Fruit fly (Drosophila melanogaster) whole organism, larva: ENCODE results near the gene CG4907.

Experiments
- noc ChIP-seq: fragments of 200-800 bp; sonication (Bioruptor generic); optimal IDR thresholded peaks from 3 replicates; lab custom pipeline; 2019; ENCODE audit warnings: missing biosample characterization, mild to moderate bottlenecking, missing genetic modification characterization, moderate library complexity

The CG4907 gene

dm6 chr3R:22710662-22711061 is at the start of gene CG4907:
CG4907 (minus strand) TSS chr3R:22710762.
- TF ChIP-seq noc (tag; lab: Kevin White, UChicago) = no peak

DNA sequence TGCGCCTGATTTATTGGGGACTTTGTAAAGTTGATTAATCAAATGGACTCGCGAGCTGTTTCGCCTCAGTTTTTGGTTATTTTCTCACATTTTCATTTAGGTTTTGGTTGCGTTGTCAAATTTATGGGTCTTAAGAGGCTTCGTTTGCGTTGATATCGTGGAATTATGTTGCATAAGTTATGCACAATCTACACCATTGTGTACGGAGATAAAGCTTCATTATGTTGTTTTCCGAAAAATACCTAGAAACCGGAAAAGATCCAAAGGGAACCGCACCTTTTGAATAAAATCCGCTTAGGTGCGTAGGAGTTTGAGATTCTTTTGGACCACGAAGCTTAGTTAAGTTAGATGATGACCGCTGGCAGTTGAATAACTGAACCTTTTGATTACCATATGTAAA is 46.6 kb upstream of the CG4907 start:
- no peak for TF ChIP-seq noc (tag; lab: Kevin White, UChicago)

- no peak for TF ChIP-seq noc (tag; lab: Kevin White, UChicago)
Observed at dm6 chr3R:22756289-22756688, 45.7 kb upstream of the CG4907 start.

DNA sequence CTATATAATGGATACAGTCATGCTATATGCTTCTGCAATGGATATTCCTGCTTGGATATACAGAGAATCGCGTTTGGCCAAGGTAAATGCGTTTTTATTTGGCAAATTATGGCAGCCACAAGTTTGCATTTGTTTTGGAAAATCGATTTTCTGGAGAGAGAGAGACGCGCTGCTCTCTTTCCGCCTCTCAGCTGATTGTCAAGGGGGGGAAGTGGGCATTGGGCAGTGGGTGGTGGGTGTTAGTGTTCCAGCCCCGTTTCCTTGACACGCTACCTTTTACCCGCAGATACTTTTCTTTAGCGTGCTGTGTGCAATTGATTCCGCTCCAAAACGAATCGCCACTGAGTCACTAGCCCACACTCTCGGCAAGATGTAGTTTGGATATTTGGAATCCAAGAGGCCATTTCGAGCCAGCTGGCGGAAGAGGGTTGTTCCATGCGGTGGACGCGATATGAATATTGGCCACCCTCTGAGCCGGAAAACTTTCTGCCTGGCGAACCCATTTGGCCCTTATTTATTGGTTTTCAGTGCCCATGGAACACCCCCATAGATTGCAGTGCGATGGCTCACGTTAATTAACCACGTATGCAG is 44.7 kb upstream of the CG4907 start:
- no peak for TF ChIP-seq noc (tag; lab: Kevin White, UChicago)

DNA sequence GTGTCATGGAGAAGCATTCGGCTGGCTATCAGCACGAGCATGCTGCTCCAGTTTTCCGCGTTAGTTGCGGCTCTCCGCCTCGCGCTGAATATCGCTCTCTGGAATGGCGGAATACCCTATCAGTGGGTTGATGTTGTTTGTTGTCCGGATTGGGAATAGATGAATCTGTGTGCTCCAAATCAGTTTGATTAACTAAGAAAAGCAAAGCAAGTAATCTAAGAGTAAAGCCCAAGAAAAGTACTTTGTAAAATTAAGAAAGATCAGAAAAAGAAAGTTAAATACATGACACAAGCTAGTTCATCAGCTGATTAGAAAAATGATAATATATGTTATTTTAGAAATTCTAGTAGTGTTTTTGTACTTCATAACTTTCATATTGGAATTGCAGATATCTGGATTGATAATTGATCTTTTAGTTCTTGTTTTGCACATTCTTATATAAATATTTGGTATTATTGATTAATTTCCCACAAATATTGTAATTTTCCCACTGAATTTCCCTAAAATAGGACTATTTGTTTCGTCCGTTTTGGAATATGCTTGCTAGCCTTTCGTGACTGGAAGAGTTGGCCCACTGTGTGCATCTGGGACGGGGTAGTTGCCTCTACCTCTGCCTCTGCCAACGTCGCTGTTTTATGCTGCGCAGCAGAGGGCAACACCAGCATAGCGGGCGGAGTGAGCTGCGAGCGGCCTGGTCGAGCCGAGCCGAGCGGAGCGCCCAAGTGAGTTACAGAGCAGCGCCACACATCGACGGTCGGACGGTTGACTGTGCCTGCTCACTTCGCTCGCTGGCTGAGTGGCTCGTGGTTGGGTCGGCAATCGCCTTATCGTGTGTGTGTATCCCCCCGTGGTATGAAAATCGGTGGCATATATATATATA is 43.6 kb upstream of the CG4907 start:
- peak; percentile 49 for TF ChIP-seq noc (tag; lab: Kevin White, UChicago)

dm6 chr3R:22753600-22753894 is 43.0 kb upstream of the CG4907 start:
- no peak for TF ChIP-seq noc (tag; lab: Kevin White, UChicago)

DNA sequence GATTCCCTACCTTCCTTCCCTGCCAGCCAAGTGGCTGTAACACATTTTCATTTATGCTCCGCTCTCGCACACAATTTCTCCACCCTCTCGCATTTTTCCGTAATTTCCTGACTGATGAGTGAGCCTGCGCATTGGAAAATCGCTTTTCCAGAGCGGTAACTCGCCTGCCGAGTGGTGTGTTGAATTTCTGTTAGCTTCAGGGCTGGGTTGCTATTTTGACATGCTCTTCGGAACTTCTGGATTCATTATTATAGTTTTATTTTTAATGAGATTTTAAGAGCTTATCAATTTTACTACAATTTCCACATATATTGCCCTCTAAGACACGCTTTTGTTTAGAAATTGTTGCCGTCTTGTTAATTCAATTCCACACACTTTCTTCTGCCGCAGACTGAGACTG is 42.4 kb upstream of the CG4907 start:
- TF ChIP-seq noc (tag; lab: Kevin White, UChicago) = no peak

DNA sequence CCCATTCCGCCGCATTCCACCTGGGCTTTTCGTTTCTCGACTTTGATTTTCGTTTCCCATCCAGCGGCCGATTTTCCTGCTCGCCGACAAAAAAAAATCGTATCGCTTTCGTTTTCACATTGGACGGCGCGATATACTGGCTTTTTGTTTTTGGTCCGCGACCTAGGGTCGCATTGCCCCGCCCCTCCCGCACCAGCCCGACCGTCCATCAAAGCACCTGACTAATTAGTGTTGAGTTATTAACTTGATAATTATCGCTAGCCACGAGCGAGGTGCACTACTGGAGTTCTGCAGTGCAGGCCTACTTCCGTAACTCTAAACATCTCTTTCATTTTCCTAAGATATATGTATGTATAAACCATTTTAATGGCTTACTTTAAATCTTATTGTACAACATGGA is 41.1 kb upstream of the CG4907 start:
- no peak for TF ChIP-seq noc (tag; lab: Kevin White, UChicago)

dm6 chr3R:22751111-22751510 is 40.5 kb upstream of the CG4907 start:
- no peak for TF ChIP-seq noc (tag; lab: Kevin White, UChicago)

- TF ChIP-seq noc (tag; lab: Kevin White, UChicago) = peak; percentile 82
Observed at dm6 chr3R:22750534-22750947, 40.0 kb upstream of the CG4907 start, which contains the start of the genes rumi, CG7029 and Usp12-46. rumi (minus strand) TSS chr3R:22750597. CG7029 (plus strand) TSS chr3R:22750901. Usp12-46 (plus strand) TSS chr3R:22750901.

DNA sequence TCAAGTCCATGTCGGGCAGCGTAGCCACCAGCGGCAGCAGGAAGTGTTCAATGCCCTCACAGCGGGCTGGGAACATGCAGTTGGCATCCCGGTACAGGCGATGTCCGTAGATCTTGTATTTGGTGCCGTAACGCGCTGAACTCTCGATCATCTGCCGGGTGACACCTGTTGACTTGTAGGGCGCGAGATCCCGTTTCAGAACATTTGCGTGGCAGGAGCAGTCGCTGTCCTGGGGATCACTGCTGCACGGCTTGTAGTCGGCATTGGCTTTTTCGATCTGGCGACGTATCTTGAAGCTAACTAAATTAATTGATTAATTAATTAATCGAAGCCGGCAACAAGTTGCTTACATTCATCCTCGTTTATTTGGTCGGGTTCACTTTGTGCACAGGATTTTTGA is 39.5 kb upstream of the CG4907 start:
- TF ChIP-seq noc (tag; lab: Kevin White, UChicago) = no peak

- no peak for TF ChIP-seq noc (tag; lab: Kevin White, UChicago)
Observed at dm6 chr3R:22748956-22749355, 38.4 kb upstream of the CG4907 start, which contains the start of gene CG31139. CG31139 (minus strand) TSS chr3R:22749056.

- TF ChIP-seq noc (tag; lab: Kevin White, UChicago) = no peak
Observed at dm6 chr3R:22747423-22748090, 37.0 kb upstream of the CG4907 start, which contains the start of gene CG17141. CG17141 (minus strand) TSS chr3R:22747599.

- TF ChIP-seq noc (tag; lab: Kevin White, UChicago) = no peak
Observed at dm6 chr3R:22745432-22745831, 34.9 kb upstream of the CG4907 start, which contains the start of the genes vret and HP1c. vret (minus strand) TSS chr3R:22745581. HP1c (plus strand) TSS chr3R:22745620.

- TF ChIP-seq noc (tag; lab: Kevin White, UChicago) = no peak
Observed at dm6 chr3R:22740930-22741329, 30.4 kb upstream of the CG4907 start, which contains the start of the genes Dcr-1 and CG6985. Dcr-1 (minus strand) TSS chr3R:22741091. CG6985 (plus strand) TSS chr3R:22741150.

dm6 chr3R:22733751-22734150 is 23.2 kb upstream of the CG4907 start, which contains the start of gene Takl2:
Takl2 (minus strand) TSS chr3R:22733851.
- TF ChIP-seq noc (tag; lab: Kevin White, UChicago) = no peak
